Worm (Caenorhabditis elegans): ENCODE data around the gene scb-1.

scb-1 gene

ce11 chrV:11076403-11076802 is 43.1 kb downstream of the scb-1 start (continued):
- peak; percentile 88 for TF ChIP-seq F52B5.7 (tag; optimal IDR thresholded peaks at IDR 0.05)
- 0 out of 2 replicates have a peak, but pooled peaks have one; percentile 32 for TF ChIP-seq ceh-40 (GFP tag; IDR thresholded peaks at IDR 0.05)
- TF ChIP-seq madf-10 (tag; optimal IDR thresholded peaks at IDR 0.05): peak; percentile 31
- TF ChIP-seq ztf-6 (GFP tag; IDR thresholded peaks at IDR 0.05): no peak
- peak; percentile 78 for TF ChIP-seq tlf-1 (GFP tag; optimal IDR thresholded peaks at IDR 0.05)

ce11 chrV:11076028-11076402 is 43.5 kb downstream of the scb-1 start:
- TF ChIP-seq F57C9.4 (tag; optimal IDR thresholded peaks at IDR 0.05) (no peak), him-1 (tag; optimal IDR thresholded peaks at IDR 0.05) (no peak), egl-44 (GFP tag; IDR thresholded peaks at IDR 0.05) (no peak), K12H6.12 (tag; optimal IDR thresholded peaks at IDR 0.05) (no peak), ceh-27 (GFP tag; optimal IDR thresholded peaks at IDR 0.05) (no peak), cebp-1 (GFP tag; IDR thresholded peaks at IDR 0.05) (no peak), cebp-1 (tag; optimal IDR thresholded peaks at IDR 0.05) (no peak), snpc-1.3 (tag; optimal IDR thresholded peaks at IDR 0.05; ENCODE audit: insufficient read depth) (peak; percentile 6), F57A8.1 (GFP tag; optimal IDR thresholded peaks at IDR 0.05) (no peak), B0019.2 (GFP tag; conservative IDR thresholded peaks at IDR 0.05) (no peak), ekl-4 (GFP tag; IDR thresholded peaks at IDR 0.05) (no peak), B0261.1 (tag; optimal IDR thresholded peaks at IDR 0.05) (no peak), aptf-2 (GFP tag; conservative IDR thresholded peaks at IDR 0.05) (no peak), B0336.3 (GFP tag; IDR thresholded peaks at IDR 0.05) (no peak), unc-62 (GFP tag; optimal IDR thresholded peaks at IDR 0.05) (no peak), ceh-40 (GFP tag; IDR thresholded peaks at IDR 0.05) (no peak), ztf-6 (GFP tag; IDR thresholded peaks at IDR 0.05) (no peak), F37B4.10 (GFP tag; IDR thresholded peaks at IDR 0.05) (no peak), akir-1 (GFP tag; optimal IDR thresholded peaks at IDR 0.05) (no peak), ets-4 (GFP tag; optimal IDR thresholded peaks at IDR 0.05) (no peak), nfya-1 (tag; optimal IDR thresholded peaks at IDR 0.05; ENCODE audit: borderline replicate concordance, insufficient read depth) (no peak), Y79H2A.3 (GFP tag; conservative IDR thresholded peaks at IDR 0.05) (no peak), ceh-58 (GFP tag; IDR thresholded peaks at IDR 0.05) (no peak), ztf-3 (GFP tag; optimal IDR thresholded peaks at IDR 0.05) (no peak), ztf-25 (GFP tag; IDR thresholded peaks at IDR 0.05) (no peak), zfh-2 (GFP tag; conservative IDR thresholded peaks at IDR 0.05) (no peak), K11D2.4 (GFP tag; IDR thresholded peaks at IDR 0.05) (no peak), dpff-1 (tag; optimal IDR thresholded peaks at IDR 0.05) (peak; percentile 78), cebp-2 (GFP tag; IDR thresholded peaks at IDR 0.05) (no peak), ztf-26 (tag; optimal IDR thresholded peaks at IDR 0.05) (peak; percentile 11), zim-3 (tag; optimal IDR thresholded peaks at IDR 0.05) (no peak), ZK185.1 (tag; optimal IDR thresholded peaks at IDR 0.05; ENCODE audit: poor library complexity, severe bottlenecking) (no peak), efl-1 (GFP tag; optimal IDR thresholded peaks at IDR 0.05) (peak; percentile 65), F49E8.2 (tag; optimal IDR thresholded peaks at IDR 0.05; ENCODE audit: insufficient read depth) (no peak), F22D6.2 (tag; optimal IDR thresholded peaks at IDR 0.05) (no peak), sptf-2 (GFP tag; optimal IDR thresholded peaks at IDR 0.05) (no peak), let-526 (GFP tag; IDR thresholded peaks at IDR 0.05) (no peak), madf-6 (GFP tag; IDR thresholded peaks at IDR 0.05) (peak; percentile 87), hrde-1 (tag; optimal IDR thresholded peaks at IDR 0.05; ENCODE audit: borderline replicate concordance) (no peak), nfyb-1 (GFP tag; IDR thresholded peaks at IDR 0.05) (no peak), nhr-80 (tag; optimal IDR thresholded peaks at IDR 0.05) (no peak), lin-40 (tag; optimal IDR thresholded peaks at IDR 0.05) (no peak), mel-28 (tag; optimal IDR thresholded peaks at IDR 0.05; ENCODE audit: borderline replicate concordance) (no peak), sdz-38 (tag; optimal IDR thresholded peaks at IDR 0.05) (no peak), hlh-12 (tag; optimal IDR thresholded peaks at IDR 0.05) (no peak)

All from whole organism, young adult.